Worm (Caenorhabditis elegans): Measurements from ENCODE around the gene twk-21.

DNA sequence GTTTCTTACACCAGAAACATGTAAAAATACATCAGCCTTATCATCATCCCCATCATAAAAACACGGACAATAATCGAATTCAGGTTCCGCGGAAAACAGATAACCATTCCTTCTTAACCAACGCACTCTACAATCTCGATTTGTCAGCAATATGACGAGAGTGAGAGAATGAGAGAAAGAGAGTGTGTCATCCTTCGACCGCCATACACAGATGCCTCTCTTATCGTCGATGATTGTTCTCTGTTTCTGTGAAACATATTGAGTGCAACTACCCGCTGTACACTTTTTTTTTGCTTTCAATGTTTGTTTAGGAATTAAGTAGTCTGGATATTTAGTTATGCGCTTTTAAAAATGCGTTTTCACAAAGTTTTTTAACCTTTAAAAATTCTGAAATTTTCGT, 49.3 kb downstream of the twk-21 start:
- TF ChIP-seq nhr-102 (tag; optimal IDR thresholded peaks at IDR 0.05) (peak; percentile 51), mdl-1 (tag; optimal IDR thresholded peaks at IDR 0.05) (peak in 1 of 2 experiments; percentile 60), nhr-237 (tag; optimal IDR thresholded peaks at IDR 0.05) (no peak), lin-39 (tag; optimal IDR thresholded peaks at IDR 0.05) (no peak), mep-1 (tag; optimal IDR thresholded peaks at IDR 0.05) (peak; percentile 54), nhr-6 (tag; optimal IDR thresholded peaks at IDR 0.05) (no peak), unc-62 (GFP tag; optimal IDR thresholded peaks at IDR 0.05 in 1 of 2) (no peak), unc-62 (tag; optimal IDR thresholded peaks at IDR 0.05) (no peak), fkh-10 (GFP tag; optimal IDR thresholded peaks at IDR 0.05) (no peak), lin-15B (tag; optimal IDR thresholded peaks at IDR 0.05) (no peak), nhr-25 (tag; optimal IDR thresholded peaks at IDR 0.05; ENCODE audit: borderline replicate concordance, insufficient read depth) (no peak)
